Worm (Caenorhabditis elegans) whole organism, L2 larva: ENCODE data around the gene fbxa-25.

Source experiments
- R02D3.7 ChIP-seq: fragments of 150-350 bp; optimal IDR thresholded peaks from 2 replicates; lab custom pipeline; 2014; ENCODE audit warnings: missing biosample characterization, missing genetic modification characterization
- blmp-1 ChIP-seq: sonication (generic microtip); optimal IDR thresholded peaks from 2 replicates; lab custom pipeline; 2017; ENCODE audit warnings: missing genetic modification characterization, mild to moderate bottlenecking, missing compliant biosample characterization, antibody characterized with exemption, moderate library complexity; ENCODE audit not compliant: insufficient read depth
- crh-2 ChIP-seq: sonication (generic microtip); optimal IDR thresholded peaks from 2 replicates; lab custom pipeline; 2017; ENCODE audit warnings: missing biosample characterization, missing genetic modification characterization
- elt-1 ChIP-seq: fragments of 150-350 bp; optimal IDR thresholded peaks from 2 replicates; lab custom pipeline; 2014; ENCODE audit warnings: missing biosample characterization, missing genetic modification characterization
- lsy-2 ChIP-seq, 2 experiments: fragments of 150-350 bp in 1 of 2; sonication (generic microtip) in 1 of 2; optimal IDR thresholded peaks; 2 replicates each; lab custom pipeline; 2014 to 2017; ENCODE audit warnings: missing biosample characterization in 2 of 2, missing genetic modification characterization in 2 of 2
- nhr-23 ChIP-seq: fragments of 150-350 bp; optimal IDR thresholded peaks from 2 replicates; lab custom pipeline; 2014; ENCODE audit warnings: missing biosample characterization, missing genetic modification reagents, missing genetic modification characterization
- nhr-6 ChIP-seq: fragments of 150-350 bp; optimal IDR thresholded peaks from 2 replicates; lab custom pipeline; 2014; ENCODE audit warnings: missing biosample characterization, missing genetic modification characterization
- nhr-77 ChIP-seq: fragments of 150-350 bp; optimal IDR thresholded peaks from 2 replicates; lab custom pipeline; 2014; ENCODE audit warnings: missing biosample characterization, missing genetic modification characterization
- snpc-4 ChIP-seq: fragments of 150-350 bp; optimal IDR thresholded peaks from 2 replicates; lab custom pipeline; 2014; ENCODE audit warnings: missing biosample characterization, missing genetic modification characterization
- unc-55 ChIP-seq: fragments of 150-350 bp; sonication (generic microtip); optimal IDR thresholded peaks from 3 replicates; lab custom pipeline; 2014; ENCODE audit warnings: missing biosample characterization, missing genetic modification reagents, missing genetic modification characterization

DNA sequence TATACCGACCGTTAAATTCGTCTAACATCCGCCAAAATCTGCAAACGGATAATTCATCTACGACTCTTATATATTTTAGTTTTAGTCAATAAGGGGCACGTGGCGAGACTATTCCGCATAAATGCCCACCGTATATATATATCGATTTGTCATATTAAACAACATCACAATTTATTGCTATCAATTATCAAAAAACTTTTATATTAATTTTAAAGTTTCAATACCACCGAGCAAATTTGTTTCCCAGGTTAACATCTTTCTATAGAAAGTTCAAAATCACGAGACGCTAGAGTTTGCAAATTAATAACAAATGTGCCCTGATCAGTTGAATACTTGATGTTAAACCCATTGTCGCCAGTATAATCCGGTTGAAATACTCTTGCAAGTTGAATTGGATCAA, 1.7 kb downstream of the fbxa-25 start, which contains the start of gene Y82E9BL.5:
- TF ChIP-seq blmp-1 (tag; lab: Kevin White, UChicago) (no peak), snpc-4 (no peak), lsy-2 (tag; optimal IDR thresholded peaks at IDR 0.05; lab: Kevin White, UChicago) (no peak), nhr-77 (tag; lab: Kevin White, UChicago) (no peak), nhr-23 (tag; lab: Kevin White, UChicago) (no peak), crh-2 (tag; lab: Kevin White, UChicago) (no peak), R02D3.7 (tag; lab: Kevin White, UChicago) (no peak), nhr-6 (tag; lab: Kevin White, UChicago) (no peak), unc-55 (GFP tag; lab: Kevin White, UChicago) (no peak), elt-1 (no peak)
